Fruit fly (Drosophila melanogaster) whole organism, wandering third instar larva: Measurements from ENCODE around the gene CG14646.

Experiments used
- Abd-B ChIP-seq: fragments of >200 bp; optimal IDR thresholded peaks from 2 replicates; lab custom pipeline; 2017; ENCODE audit warnings: missing biosample characterization, missing genetic modification characterization
- CG32264 ChIP-seq: fragments of 200-800 bp; sonication (Bioruptor generic); optimal IDR thresholded peaks from 2 replicates; lab custom pipeline; 2016; ENCODE audit warnings: missing biosample characterization, missing genetic modification characterization
- CG9705 ChIP-seq: fragments of 200-800 bp; sonication (Bioruptor generic); optimal IDR thresholded peaks from 2 replicates; lab custom pipeline; 2018; ENCODE audit warnings: missing biosample characterization, mild to moderate bottlenecking, missing genetic modification characterization
- CrebA ChIP-seq: fragments of 200-800 bp; sonication (Bioruptor generic); optimal IDR thresholded peaks from 2 replicates; lab custom pipeline; 2016; ENCODE audit warnings: missing biosample characterization, mild to moderate bottlenecking, missing genetic modification characterization, borderline replicate concordance
- Dfd ChIP-seq: fragments of >200 bp; optimal IDR thresholded peaks from 2 replicates; lab custom pipeline; 2017; ENCODE audit warnings: missing biosample characterization, missing genetic modification characterization
- Dif ChIP-seq: fragments of 200-275, 200-300 bp; sonication (Bioruptor generic); optimal IDR thresholded peaks from 2 replicates; lab custom pipeline; 2018; ENCODE audit warnings: missing biosample characterization, missing genetic modification characterization; ENCODE audit not compliant: partially characterized antibody
- GATAd ChIP-seq: sonication (Bioruptor generic); optimal IDR thresholded peaks from 2 replicates; lab custom pipeline; 2016; ENCODE audit warnings: missing biosample characterization, missing genetic modification characterization
- HLH106 ChIP-seq: fragments of 200-800 bp; optimal IDR thresholded peaks from 3 replicates; lab custom pipeline; 2019; ENCODE audit warnings: missing biosample characterization, mild to moderate bottlenecking, missing genetic modification characterization, moderate library complexity
- Hnf4 ChIP-seq: fragments of 200-800 bp; sonication (Bioruptor generic); optimal IDR thresholded peaks from 2 replicates; lab custom pipeline; 2016; ENCODE audit warnings: missing biosample characterization, mild to moderate bottlenecking, missing genetic modification characterization
- Hr78 ChIP-seq: fragments of >200 bp; optimal IDR thresholded peaks from 2 replicates; lab custom pipeline; 2017; ENCODE audit warnings: missing biosample characterization, missing genetic modification characterization
- Hr83 ChIP-seq: fragments of 200-300 bp; sonication (Bioruptor generic); optimal IDR thresholded peaks from 2 replicates; lab custom pipeline; 2016; ENCODE audit warnings: missing biosample characterization, mild to moderate bottlenecking, missing genetic modification characterization, moderate library complexity; ENCODE audit not compliant: poor library complexity, severe bottlenecking
- Jra ChIP-seq: sonication (Bioruptor generic); optimal IDR thresholded peaks from 2 replicates; lab custom pipeline; 2016; ENCODE audit warnings: missing biosample characterization, missing genetic modification characterization
- Mio ChIP-seq: sonication (Bioruptor generic); optimal IDR thresholded peaks from 2 replicates; lab custom pipeline; 2016; ENCODE audit warnings: missing biosample characterization, missing genetic modification characterization
- Myc ChIP-seq: fragments of >200 bp; optimal IDR thresholded peaks from 2 replicates; lab custom pipeline; 2017
- N ChIP-seq: fragments of >200 bp; optimal IDR thresholded peaks from 2 replicates; lab custom pipeline; 2018; ENCODE audit warnings: missing biosample characterization, missing external identifiers, missing genetic modification characterization
- OdsH ChIP-seq: fragments of 200-800 bp; sonication (Bioruptor generic); optimal IDR thresholded peaks from 2 replicates; lab custom pipeline; 2016; ENCODE audit warnings: missing biosample characterization, mild to moderate bottlenecking, missing genetic modification characterization
- Rel ChIP-seq, 2 experiments: fragments of 200-800 bp; sonication (Bioruptor generic) in 1 of 2; optimal IDR thresholded peaks; 2 replicates in 1 of 2; 3 replicates in 1 of 2; lab custom pipeline; 2016 to 2019; ENCODE audit warnings: mild to moderate bottlenecking in 2 of 2, missing biosample characterization in 2 of 2, missing genetic modification characterization in 2 of 2, moderate library complexity in 1 of 2
- Sp1 ChIP-seq: fragments of 200-800 bp; sonication (Bioruptor generic); optimal IDR thresholded peaks from 3 replicates; lab custom pipeline; 2019; ENCODE audit warnings: missing biosample characterization, mild to moderate bottlenecking, missing genetic modification characterization, moderate library complexity
- Vsx2 ChIP-seq: fragments of 200-300, 225-300 bp; sonication (Bioruptor generic); optimal IDR thresholded peaks from 2 replicates; lab custom pipeline; 2018; ENCODE audit warnings: missing biosample characterization, missing genetic modification characterization; ENCODE audit not compliant: partially characterized antibody
- br ChIP-seq: fragments of 200-800 bp; sonication (Bioruptor generic); optimal IDR thresholded peaks from 2 replicates; lab custom pipeline; 2016; ENCODE audit warnings: missing biosample characterization, missing genetic modification characterization
- brk ChIP-seq: fragments of 200-800 bp; sonication (Bioruptor generic); optimal IDR thresholded peaks from 2 replicates; lab custom pipeline; 2016; ENCODE audit warnings: missing biosample characterization, mild to moderate bottlenecking, missing genetic modification characterization
- dl ChIP-seq, 2 experiments: fragments of 175-275, 200-275 bp in 1 of 2; fragments of 200-275 bp in 1 of 2; sonication (Bioruptor generic); optimal IDR thresholded peaks; lab custom pipeline; 2018; ENCODE audit warnings: mild to moderate bottlenecking in 2 of 2, missing biosample characterization in 2 of 2, missing genetic modification characterization in 2 of 2, moderate library complexity in 2 of 2; ENCODE audit not compliant: partially characterized antibody in 2 of 2, insufficient read depth in 1 of 2
- dsf ChIP-seq: sonication (Bioruptor generic); optimal IDR thresholded peaks from 2 replicates; lab custom pipeline; 2016; ENCODE audit warnings: missing biosample characterization, missing genetic modification characterization, borderline replicate concordance
- ey ChIP-seq: fragments of 200-800 bp; sonication (Bioruptor generic); optimal IDR thresholded peaks from 2 replicates; lab custom pipeline; 2016; ENCODE audit warnings: missing biosample characterization, missing genetic modification characterization
- fru ChIP-seq: fragments of 200-800 bp; sonication (Bioruptor generic); optimal IDR thresholded peaks from 3 replicates; lab custom pipeline; 2016; ENCODE audit warnings: missing biosample characterization, mild to moderate bottlenecking, missing genetic modification characterization
- h ChIP-seq: fragments of 200-800 bp; sonication (Bioruptor generic); optimal IDR thresholded peaks from 3 replicates; lab custom pipeline; 2016; ENCODE audit warnings: missing biosample characterization, mild to moderate bottlenecking, missing genetic modification characterization
- jim ChIP-seq: fragments of 175-275, 200-325 bp; sonication (Bioruptor generic); optimal IDR thresholded peaks from 2 replicates; lab custom pipeline; 2016; ENCODE audit warnings: missing biosample characterization, mild to moderate bottlenecking, missing genetic modification characterization
- lola ChIP-seq: fragments of >200 bp; optimal IDR thresholded peaks from 2 replicates; lab custom pipeline; 2017; ENCODE audit warnings: missing biosample characterization, missing genetic modification characterization
- pan ChIP-seq: fragments of >200 bp; optimal IDR thresholded peaks from 2 replicates; lab custom pipeline; 2017
- psq ChIP-seq: fragments of 200-800 bp; sonication (Bioruptor generic); optimal IDR thresholded peaks from 3 replicates; lab custom pipeline; 2017; ENCODE audit warnings: missing biosample characterization, mild to moderate bottlenecking, missing genetic modification characterization, moderate library complexity
- rgr ChIP-seq: fragments of 200-800 bp; sonication (Bioruptor generic); optimal IDR thresholded peaks from 3 replicates; lab custom pipeline; 2016; ENCODE audit warnings: missing biosample characterization, mild to moderate bottlenecking, missing genetic modification characterization
- sage ChIP-seq: fragments of 200-800 bp; sonication (Bioruptor generic); optimal IDR thresholded peaks from 2 replicates; lab custom pipeline; 2016; ENCODE audit warnings: missing biosample characterization, mild to moderate bottlenecking, missing genetic modification characterization
- sv ChIP-seq: fragments of 200-800 bp; sonication (Bioruptor generic); optimal IDR thresholded peaks from 3 replicates; lab custom pipeline; 2016; ENCODE audit warnings: missing biosample characterization, missing genetic modification characterization
- tai ChIP-seq: sonication (Bioruptor generic); optimal IDR thresholded peaks from 2 replicates; lab custom pipeline; 2016; ENCODE audit warnings: missing biosample characterization, missing genetic modification characterization
- usp ChIP-seq: fragments of >200 bp; optimal IDR thresholded peaks from 2 replicates; lab custom pipeline; 2017; ENCODE audit warnings: missing biosample characterization, missing genetic modification characterization
- woc ChIP-seq: sonication (Bioruptor generic); optimal IDR thresholded peaks from 2 replicates; lab custom pipeline; 2016; ENCODE audit warnings: missing biosample characterization, mild to moderate bottlenecking, missing genetic modification characterization

Gene CG14646

DNA sequence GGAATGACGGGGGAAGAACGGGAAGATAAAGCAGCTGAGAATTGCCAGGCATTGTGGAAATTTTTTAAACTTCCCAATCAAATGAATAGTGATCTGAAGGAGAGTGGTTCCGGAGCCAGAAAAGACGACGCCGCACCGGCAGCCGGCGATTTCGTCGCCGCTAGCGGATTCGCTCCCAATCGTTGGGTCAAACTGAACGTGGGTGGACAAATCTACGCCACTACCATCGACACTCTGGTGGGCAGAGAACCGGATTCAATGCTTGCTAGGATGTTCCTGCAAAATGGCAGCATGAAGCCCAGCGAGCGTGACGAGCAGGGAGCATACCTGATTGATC is 10.3 kb downstream of the CG14646 start, which contains the start of gene CG14647:
CG14647 (plus strand) TSS at position 14 of the 337 bp plus-strand sequence.
- TF ChIP-seq Rel (GFP tag; optimal IDR thresholded peaks at IDR 0.05; lab: Kevin White, UChicago) (no peak), Rel (tag; optimal IDR thresholded peaks at IDR 0.05; lab: Kevin White, UChicago) (peak; percentile 96), lola (GFP tag; lab: Kevin White, UChicago) (no peak)

DNA sequence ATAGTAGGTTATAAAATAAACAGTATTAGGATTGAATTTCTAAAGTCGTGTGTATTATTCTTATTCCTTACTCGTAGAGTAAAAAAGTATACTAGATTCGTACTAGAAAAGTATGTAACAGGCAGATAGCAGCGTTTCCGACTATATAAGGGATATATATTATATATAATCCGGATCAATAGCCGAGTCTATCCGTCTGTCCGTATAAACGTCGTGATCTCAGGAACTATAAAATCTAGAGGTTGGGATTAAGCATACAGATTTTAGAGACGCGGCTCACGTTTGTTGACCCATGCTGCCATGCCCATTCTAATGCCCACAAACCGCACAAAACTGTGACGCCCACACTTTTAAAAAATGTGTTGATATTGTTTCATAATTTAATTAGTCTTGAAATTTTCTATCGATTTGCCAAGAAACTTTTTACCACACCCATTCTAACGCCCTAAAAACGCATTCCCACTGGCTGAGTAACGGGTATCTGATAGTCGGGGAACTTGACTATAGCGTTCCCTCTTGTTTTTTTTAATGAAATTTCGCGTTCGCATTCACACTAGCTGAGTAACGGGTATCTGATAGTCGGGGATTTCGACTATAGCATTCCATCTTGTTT is 11.9 kb downstream of the CG14646 start, which contains the start of gene CG9853:
CG9853 (minus strand) TSS at position 51 of the 613 bp plus-strand sequence.
- peak; percentile 92 for TF ChIP-seq Dfd (GFP tag; lab: Kevin White, UChicago)
- no peak for TF ChIP-seq Vsx2
- no peak for TF ChIP-seq CG9705 (GFP tag; lab: Kevin White, UChicago)
- TF ChIP-seq Rel (GFP tag; optimal IDR thresholded peaks at IDR 0.05; lab: Kevin White, UChicago) = no peak
- no peak for TF ChIP-seq Rel (tag; optimal IDR thresholded peaks at IDR 0.05; lab: Kevin White, UChicago)

DNA sequence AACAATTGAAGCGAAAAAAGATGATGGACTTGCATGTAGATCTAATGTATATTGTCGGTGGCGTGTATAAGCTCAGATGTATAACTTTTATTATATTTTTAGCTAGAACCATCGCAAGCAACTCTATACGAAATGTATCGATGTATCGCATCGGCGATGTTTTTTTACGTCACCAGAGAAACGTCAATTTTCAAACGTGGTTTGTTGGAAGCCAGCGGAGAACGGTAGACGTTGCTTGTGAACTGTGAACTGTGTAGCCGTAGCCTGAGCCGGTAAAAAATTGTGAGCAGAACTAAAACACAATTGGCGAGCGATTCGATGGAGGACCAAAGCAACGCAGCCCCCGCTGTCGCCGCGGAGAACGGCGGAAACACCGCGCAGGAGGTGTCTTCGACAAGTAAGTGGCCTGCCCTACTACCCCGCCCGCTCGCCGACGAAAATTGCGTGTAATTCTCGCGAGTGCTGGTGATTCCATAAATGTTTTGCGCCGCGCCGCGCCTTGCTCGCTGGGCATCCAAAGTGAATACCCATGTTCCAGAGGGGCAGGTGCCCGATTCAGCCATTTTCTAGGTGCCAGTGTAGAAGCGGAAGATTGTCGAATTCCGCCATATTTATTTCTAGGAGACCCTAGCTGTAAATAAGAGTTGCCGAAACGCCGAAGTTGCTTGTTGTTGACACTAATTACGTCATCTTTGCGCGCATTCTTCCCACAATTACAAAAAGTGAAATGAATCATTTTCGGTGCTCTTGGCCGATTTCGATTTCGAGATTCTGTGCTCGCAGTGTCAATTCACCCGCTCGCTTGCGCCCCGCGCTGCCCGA is 12.9 kb downstream of the CG14646 start, which contains the start of gene lost:
lost (plus strand) TSS at position 193 of the 822 bp plus-strand sequence.
- TF ChIP-seq Hnf4 (peak; percentile 60), Hr83 (GFP tag; lab: Kevin White, UChicago) (peak; percentile 66), CG32264 (GFP tag; lab: Kevin White, UChicago) (no peak), Rel (GFP tag; optimal IDR thresholded peaks at IDR 0.05; lab: Kevin White, UChicago) (no peak), Rel (tag; optimal IDR thresholded peaks at IDR 0.05; lab: Kevin White, UChicago) (peak; percentile 58), HLH106 (peak; percentile 29), rgr (peak; percentile 43), Dif (GFP tag; lab: Kevin White, UChicago) (peak; percentile 57), woc (peak; percentile 44), dsf (GFP tag; lab: Kevin White, UChicago) (peak; percentile 25), dl (GFP tag; optimal IDR thresholded peaks at IDR 0.05; lab: Kevin White, UChicago; ENCODE audit: insufficient read depth in 1 of 2, partially characterized antibody in 2 of 2) (no peak), Sp1 (GFP tag; lab: Kevin White, UChicago) (peak; percentile 1), CG9705 (GFP tag; lab: Kevin White, UChicago) (no peak), Myc (peak; percentile 68), sv (GFP tag; lab: Kevin White, UChicago) (no peak), Abd-B (GFP tag; lab: Kevin White, UChicago) (no peak)

DNA sequence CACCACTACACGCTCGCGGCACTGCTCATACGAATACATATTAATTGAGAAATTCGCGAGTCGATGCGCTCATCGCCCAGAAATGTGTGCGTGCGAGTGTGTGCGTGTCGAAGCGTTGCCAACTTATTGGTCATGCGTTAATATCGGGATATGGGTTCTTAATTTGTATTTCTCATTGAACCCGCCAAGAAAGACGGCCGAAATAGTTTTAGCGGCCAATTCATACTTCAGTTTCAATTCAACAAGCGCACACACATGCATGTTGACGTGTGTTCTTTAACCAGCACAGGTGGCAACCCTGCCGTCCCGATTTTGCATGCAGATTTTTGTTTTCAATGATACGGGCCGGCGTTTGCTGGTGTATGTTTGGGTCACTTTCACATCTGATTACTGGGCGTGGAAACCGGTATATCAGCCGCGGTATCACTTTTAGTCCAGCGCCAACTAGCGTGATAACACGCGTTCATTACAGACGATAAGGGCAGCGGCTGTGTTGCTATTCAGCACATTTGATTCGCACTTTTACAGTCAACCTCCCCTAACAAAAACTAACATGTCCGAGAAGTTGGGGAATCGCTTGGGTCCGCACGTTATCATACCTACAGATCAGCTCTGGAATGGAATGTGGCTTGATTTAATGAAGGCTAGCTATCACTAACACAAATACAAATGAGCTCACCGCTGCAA is 13.7 kb downstream of the CG14646 start:
- TF ChIP-seq br (peak; percentile 65), N (no peak), CG9705 (GFP tag; lab: Kevin White, UChicago) (peak; percentile 19), OdsH (GFP tag; lab: Kevin White, UChicago) (peak; percentile 46), Hr78 (GFP tag; lab: Kevin White, UChicago) (no peak), Mio (GFP tag; lab: Kevin White, UChicago) (no peak), h (GFP tag; lab: Kevin White, UChicago) (peak; percentile 73), Sp1 (GFP tag; lab: Kevin White, UChicago) (peak; percentile 38), rgr (peak; percentile 71), pan (no peak), Hnf4 (peak; percentile 53), Rel (GFP tag; optimal IDR thresholded peaks at IDR 0.05; lab: Kevin White, UChicago) (no peak), Rel (tag; optimal IDR thresholded peaks at IDR 0.05; lab: Kevin White, UChicago) (peak; percentile 32), fru (peak; percentile 63), Jra (peak; percentile 89), jim (GFP tag; lab: Kevin White, UChicago) (no peak), CrebA (GFP tag; lab: Kevin White, UChicago) (no peak), Abd-B (GFP tag; lab: Kevin White, UChicago) (no peak), dl (GFP tag; optimal IDR thresholded peaks at IDR 0.05; lab: Kevin White, UChicago; ENCODE audit: insufficient read depth in 1 of 2, partially characterized antibody in 2 of 2) (peak in 1 of 2 experiments; percentile 51), CG32264 (GFP tag; lab: Kevin White, UChicago) (peak; percentile 23), Myc (no peak), usp (GFP tag; lab: Kevin White, UChicago) (no peak), GATAd (no peak), Dfd (GFP tag; lab: Kevin White, UChicago) (no peak), brk (GFP tag; lab: Kevin White, UChicago) (no peak), HLH106 (peak; percentile 32), Dif (GFP tag; lab: Kevin White, UChicago) (no peak), tai (GFP tag; lab: Kevin White, UChicago) (no peak), woc (no peak), dsf (GFP tag; lab: Kevin White, UChicago) (no peak), ey (peak; percentile 40), psq (GFP tag; lab: Kevin White, UChicago) (peak; percentile 35), sv (GFP tag; lab: Kevin White, UChicago) (no peak), sage (GFP tag; lab: Kevin White, UChicago) (no peak), lola (GFP tag; lab: Kevin White, UChicago) (no peak), Vsx2 (no peak)
